Worm (Caenorhabditis elegans): ENCODE results near the gene F20E11.18.

ce11 chrV:17449836-17450235, 13.4 kb upstream of the F20E11.18 start:
- TF ChIP-seq fos-1 (tag; optimal IDR thresholded peaks at IDR 0.05) (no peak), R02D3.7 (tag; optimal IDR thresholded peaks at IDR 0.05) (no peak), nhr-77 (tag; optimal IDR thresholded peaks at IDR 0.05) (no peak), mdl-1 (tag; optimal IDR thresholded peaks at IDR 0.05) (no peak), ceh-82 (tag; optimal IDR thresholded peaks at IDR 0.05) (no peak), unc-62 (GFP tag; optimal IDR thresholded peaks at IDR 0.05) (no peak), nhr-67 (tag; optimal IDR thresholded peaks at IDR 0.05) (no peak), snpc-4 (tag; optimal IDR thresholded peaks at IDR 0.05) (no peak), nhr-12 (tag; optimal IDR thresholded peaks at IDR 0.05) (no peak), pqm-1 (tag; optimal IDR thresholded peaks at IDR 0.05) (no peak), nhr-11 (tag; optimal IDR thresholded peaks at IDR 0.05) (no peak)
